Worm (Caenorhabditis elegans) whole organism, L4 larva: ENCODE data around the gene ncx-3.

Source experiments
- R02D3.7 ChIP-seq: fragments of 150-350 bp; sonication (generic microtip); optimal IDR thresholded peaks from 3 replicates; lab custom pipeline; 2014; ENCODE audit warnings: missing biosample characterization, missing genetic modification characterization
- Y5F2A.4 ChIP-seq: fragments of 200-800 bp; sonication (Bioruptor generic); optimal IDR thresholded peaks from 2 replicates; lab custom pipeline; 2018; ENCODE audit warnings: mild to moderate bottlenecking, missing genetic modification characterization, missing compliant biosample characterization
- ceh-82 ChIP-seq: sonication (generic microtip); optimal IDR thresholded peaks from 2 replicates; lab custom pipeline; 2017; ENCODE audit warnings: missing biosample characterization, missing genetic modification characterization
- egl-27 ChIP-seq: sonication (generic microtip); optimal IDR thresholded peaks from 3 replicates; lab custom pipeline; 2017; ENCODE audit warnings: missing biosample characterization, missing genetic modification reagents, missing genetic modification characterization
- fkh-10 ChIP-seq: fragments of 150-350 bp; optimal IDR thresholded peaks from 2 replicates; lab custom pipeline; 2014; ENCODE audit warnings: missing biosample characterization, missing genetic modification reagents, missing genetic modification characterization
- hmg-1.1 ChIP-seq: fragments of 200-800 bp; sonication (Bioruptor generic); IDR thresholded peaks from 2 replicates; pipeline ENCODE4 v1.3.6; 2022; ENCODE audit warnings: missing genetic modification reagents, missing genetic modification characterization, missing compliant biosample characterization
- lin-15B ChIP-seq: fragments of 150-350 bp; sonication (generic microtip); optimal IDR thresholded peaks from 3 replicates; lab custom pipeline; 2014; ENCODE audit warnings: missing biosample characterization, missing genetic modification characterization
- lir-3 ChIP-seq: sonication (generic microtip); optimal IDR thresholded peaks from 2 replicates; lab custom pipeline; 2016; ENCODE audit warnings: mild to moderate bottlenecking, missing genetic modification characterization, missing compliant biosample characterization
- mxl-3 ChIP-seq: fragments of 200-800 bp; sonication (Bioruptor generic); optimal IDR thresholded peaks from 2 replicates; lab custom pipeline; 2018; ENCODE audit warnings: mild to moderate bottlenecking, missing genetic modification characterization, missing compliant biosample characterization
- nhr-237 ChIP-seq: sonication (generic microtip); optimal IDR thresholded peaks from 2 replicates; lab custom pipeline; 2017; ENCODE audit warnings: missing biosample characterization, missing genetic modification characterization
- pqm-1 ChIP-seq: sonication (generic microtip); optimal IDR thresholded peaks from 2 replicates; lab custom pipeline; 2017; ENCODE audit warnings: missing biosample characterization, missing genetic modification characterization
- snpc-4 ChIP-seq: fragments of 150-350 bp; optimal IDR thresholded peaks from 2 replicates; lab custom pipeline; 2014; ENCODE audit warnings: missing biosample characterization, missing genetic modification characterization
- unc-39 ChIP-seq: sonication (generic microtip); optimal IDR thresholded peaks from 2 replicates; lab custom pipeline; 2017; ENCODE audit warnings: missing biosample characterization, missing genetic modification characterization
- unc-62 ChIP-seq, 3 experiments: fragments of 150-350 bp in 1 of 3; sonication (generic microtip); optimal IDR thresholded peaks in 2 of 3; peaks in 1 of 3; 1 replicate in 1 of 3; 2 replicates in 2 of 3; lab custom pipeline; 2014 to 2017; ENCODE audit warnings: missing biosample characterization in 3 of 3, missing genetic modification characterization in 3 of 3, missing genetic modification reagents in 3 of 3, missing genotype in 1 of 3

- no peak for TF ChIP-seq fkh-10 (GFP tag; lab: Kevin White, UChicago)
- no peak for TF ChIP-seq unc-39 (tag; lab: Kevin White, UChicago)
- TF ChIP-seq R02D3.7 (tag; lab: Kevin White, UChicago) = no peak
- TF ChIP-seq lir-3 (tag; lab: Kevin White, UChicago) = no peak
- no peak for TF ChIP-seq snpc-4
- no peak for TF ChIP-seq unc-62 (GFP tag; optimal IDR thresholded peaks at IDR 0.05 in 1 of 2; lab: Kevin White, UChicago)
- no peak for TF ChIP-seq unc-62 (tag; optimal IDR thresholded peaks at IDR 0.05; lab: Kevin White, UChicago)
- no peak for TF ChIP-seq mxl-3 (GFP tag; lab: Kevin White, UChicago)
- no peak for TF ChIP-seq nhr-237 (tag; lab: Kevin White, UChicago)
- no peak for TF ChIP-seq ceh-82 (tag; lab: Kevin White, UChicago)
- TF ChIP-seq hmg-1.1 = no peak
- TF ChIP-seq Y5F2A.4 = no peak
- TF ChIP-seq lin-15B = no peak
- TF ChIP-seq egl-27 (tag; lab: Kevin White, UChicago) = no peak
- no peak for TF ChIP-seq pqm-1
Measured at ce11 chrIV:10745332-10745731, 28.9 kb downstream of the ncx-3 start.
